Worm (Caenorhabditis elegans) whole organism, mixed stage, embryonic: Measurements from ENCODE around the gene algn-2.

Experiments
- M03D4.4 ChIP-seq: sonication (generic microtip); optimal IDR thresholded peaks from 2 replicates; lab custom pipeline; 2017; ENCODE audit warnings: mild to moderate bottlenecking, missing genetic modification characterization, missing compliant biosample characterization
- bed-3 ChIP-seq: fragments of 200-800 bp; sonication (Bioruptor generic); optimal IDR thresholded peaks from 3 replicates; lab custom pipeline; 2018; ENCODE audit warnings: mild to moderate bottlenecking, missing genetic modification characterization, moderate library complexity, missing compliant biosample characterization
- ceh-39 ChIP-seq: fragments of 150-350 bp; optimal IDR thresholded peaks from 2 replicates; lab custom pipeline; 2014; ENCODE audit warnings: missing biosample characterization, missing genetic modification characterization
- ces-1 ChIP-seq: fragments of 150-350 bp; optimal IDR thresholded peaks from 2 replicates; lab custom pipeline; 2014; ENCODE audit warnings: missing biosample characterization, missing genetic modification reagents, missing genetic modification characterization
- cnd-1 ChIP-seq: fragments of 200-800 bp; sonication (Bioruptor generic); optimal IDR thresholded peaks from 2 replicates; lab custom pipeline; 2018; ENCODE audit warnings: mild to moderate bottlenecking, missing genetic modification characterization, missing compliant biosample characterization
- drap-1 ChIP-seq: fragments of 200-800 bp; sonication (Bioruptor generic); optimal IDR thresholded peaks from 3 replicates; lab custom pipeline; 2018; ENCODE audit warnings: mild to moderate bottlenecking, missing genetic modification characterization, missing compliant biosample characterization
- elt-3 ChIP-seq: fragments of 150-350 bp; optimal IDR thresholded peaks from 2 replicates; lab custom pipeline; 2014; ENCODE audit warnings: missing biosample characterization, missing genetic modification characterization
- ham-2 ChIP-seq: fragments of 200-800 bp; sonication (Bioruptor generic); optimal IDR thresholded peaks from 2 replicates; lab custom pipeline; 2018; ENCODE audit warnings: mild to moderate bottlenecking, missing genetic modification characterization, missing compliant biosample characterization
- hlh-1 ChIP-seq: fragments of 150-350 bp; optimal IDR thresholded peaks from 2 replicates; lab custom pipeline; 2014; ENCODE audit warnings: missing biosample characterization, missing genetic modification reagents, missing genetic modification characterization
- lin-13 ChIP-seq: fragments of 150-350 bp; optimal IDR thresholded peaks from 2 replicates; lab custom pipeline; 2014; ENCODE audit warnings: missing biosample characterization, missing genetic modification characterization
- lin-32 ChIP-seq: fragments of 200-800 bp; sonication (Bioruptor generic); optimal IDR thresholded peaks from 2 replicates; lab custom pipeline; 2018; ENCODE audit warnings: mild to moderate bottlenecking, missing genetic modification characterization, missing compliant biosample characterization
- lsy-2 ChIP-seq: fragments of 150-350 bp; optimal IDR thresholded peaks from 2 replicates; lab custom pipeline; 2014; ENCODE audit warnings: missing biosample characterization, missing genetic modification characterization
- mep-1 ChIP-seq: fragments of 150-350 bp; optimal IDR thresholded peaks from 2 replicates; lab custom pipeline; 2017; ENCODE audit warnings: missing biosample characterization, missing genetic modification reagents, missing genetic modification characterization, inconsistent platforms
- mls-2 ChIP-seq: sonication (generic microtip); optimal IDR thresholded peaks from 2 replicates; lab custom pipeline; 2016; ENCODE audit warnings: mild to moderate bottlenecking, missing genetic modification characterization, moderate library complexity, missing compliant biosample characterization
- nhr-12 ChIP-seq: fragments of 150-350 bp; optimal IDR thresholded peaks from 2 replicates; lab custom pipeline; 2014; ENCODE audit warnings: missing biosample characterization, missing genetic modification characterization
- nhr-2 ChIP-seq: fragments of 150-350 bp; optimal IDR thresholded peaks from 2 replicates; lab custom pipeline; 2014; ENCODE audit warnings: missing biosample characterization, missing genetic modification characterization
- nhr-237 ChIP-seq: fragments of 150-350 bp; optimal IDR thresholded peaks from 2 replicates; lab custom pipeline; 2014; ENCODE audit warnings: missing biosample characterization, missing genetic modification characterization
- nhr-28 ChIP-seq: fragments of 150-350 bp; optimal IDR thresholded peaks from 2 replicates; lab custom pipeline; 2014; ENCODE audit warnings: missing biosample characterization, missing genetic modification characterization
- pha-4 ChIP-seq: fragments of 150-350 bp; optimal IDR thresholded peaks from 2 replicates; lab custom pipeline; 2018; ENCODE audit warnings: missing biosample characterization, missing genetic modification reagents, missing genetic modification characterization
- sem-2 ChIP-seq: fragments of 200-800 bp; sonication (Bioruptor generic); optimal IDR thresholded peaks from 2 replicates; lab custom pipeline; 2018; ENCODE audit warnings: mild to moderate bottlenecking, missing genetic modification characterization, missing compliant biosample characterization
- snpc-4 ChIP-seq: fragments of 150-350 bp; optimal IDR thresholded peaks from 2 replicates; lab custom pipeline; 2014; ENCODE audit warnings: missing biosample characterization, missing genetic modification characterization
- sptf-1 ChIP-seq: sonication (generic microtip); optimal IDR thresholded peaks from 2 replicates; lab custom pipeline; 2017; ENCODE audit warnings: mild to moderate bottlenecking, missing genetic modification characterization, moderate library complexity, missing compliant biosample characterization
- tbx-8 ChIP-seq: fragments of 200-800 bp; sonication (Bioruptor generic); optimal IDR thresholded peaks from 2 replicates; lab custom pipeline; 2018; ENCODE audit warnings: mild to moderate bottlenecking, missing genetic modification characterization, moderate library complexity, missing compliant biosample characterization
- unc-120 ChIP-seq: sonication (generic microtip); optimal IDR thresholded peaks from 2 replicates; lab custom pipeline; 2017; ENCODE audit warnings: missing genetic modification characterization, missing compliant biosample characterization; ENCODE audit not compliant: poor library complexity, severe bottlenecking
- unc-39 ChIP-seq: fragments of 150-350 bp; optimal IDR thresholded peaks from 2 replicates; lab custom pipeline; 2014; ENCODE audit warnings: missing biosample characterization, missing genetic modification characterization
- unc-62 ChIP-seq: fragments of 150-350 bp; optimal IDR thresholded peaks from 2 replicates; lab custom pipeline; 2014; ENCODE audit warnings: missing biosample characterization, missing genetic modification reagents, missing genetic modification characterization

Gene algn-2

ce11 chrII:5373275-5374047 lies 1.6 kb upstream of the algn-2 start, which contains the start of the genes agt-2 and F09E5.3 (continued):
- no peak for TF ChIP-seq ham-2 (GFP tag; lab: Kevin White, UChicago)
- peak; percentile 90 for TF ChIP-seq lin-13 (tag; lab: Kevin White, UChicago)
- TF ChIP-seq sptf-1, result peak; percentile 71
- no peak for TF ChIP-seq sem-2 (GFP tag; lab: Kevin White, UChicago)
- TF ChIP-seq unc-39 (tag; lab: Kevin White, UChicago), result no peak
- TF ChIP-seq cnd-1, result peak; percentile 36
- TF ChIP-seq pha-4 (tag; lab: Kevin White, UChicago), result peak; percentile 95
- TF ChIP-seq ces-1, result peak; percentile 74

- TF ChIP-seq lsy-2 (tag; lab: Kevin White, UChicago) (peak; percentile 70), hlh-1 (tag; lab: Kevin White, UChicago) (no peak)
Observed at ce11 chrII:5377467-5378238, 2.6 kb downstream of the algn-2 start, which contains the start of gene prdx-2. Gene prdx-2 (plus strand): TSS chrII:5378195.

- TF ChIP-seq lsy-2 (tag; lab: Kevin White, UChicago) (no peak), pha-4 (tag; lab: Kevin White, UChicago) (no peak), ham-2 (GFP tag; lab: Kevin White, UChicago) (no peak), ces-1 (no peak), elt-3 (no peak), sem-2 (GFP tag; lab: Kevin White, UChicago) (no peak), unc-39 (tag; lab: Kevin White, UChicago) (no peak), nhr-12 (tag; lab: Kevin White, UChicago) (no peak), bed-3 (GFP tag; lab: Kevin White, UChicago) (no peak), unc-62 (no peak), mls-2 (no peak), nhr-237 (no peak), unc-120 (no peak)
Observed at ce11 chrII:5378239-5378521, 3.1 kb downstream of the algn-2 start.

- TF ChIP-seq nhr-2 (tag; lab: Kevin White, UChicago) (peak; percentile 90), ham-2 (GFP tag; lab: Kevin White, UChicago) (peak; percentile 57), cnd-1 (peak; percentile 24), nhr-237 (peak; percentile 32), ces-1 (no peak), sptf-1 (peak; percentile 20), lsy-2 (tag; lab: Kevin White, UChicago) (peak; percentile 2), mep-1 (tag; lab: Kevin White, UChicago) (peak; percentile 47), ceh-39 (tag; lab: Kevin White, UChicago) (no peak)
Observed at ce11 chrII:5379614-5380077, 4.6 kb downstream of the algn-2 start, which contains the start of gene pkc-3. Gene pkc-3 (plus strand): TSS chrII:5380027.

ce11 chrII:5384282-5384681 lies 9.2 kb downstream of the algn-2 start:
- TF ChIP-seq M03D4.4, result no peak
- no peak for TF ChIP-seq lsy-2 (tag; lab: Kevin White, UChicago)
- TF ChIP-seq ham-2 (GFP tag; lab: Kevin White, UChicago), result no peak
- TF ChIP-seq unc-62, result no peak

- no peak for TF ChIP-seq snpc-4 (tag; lab: Kevin White, UChicago)
- no peak for TF ChIP-seq M03D4.4
- no peak for TF ChIP-seq unc-120
- no peak for TF ChIP-seq tbx-8 (GFP tag; lab: Kevin White, UChicago)
- TF ChIP-seq mep-1 (tag; lab: Kevin White, UChicago), result no peak
- TF ChIP-seq nhr-28 (tag; lab: Kevin White, UChicago), result no peak
- no peak for TF ChIP-seq nhr-2 (tag; lab: Kevin White, UChicago)
- TF ChIP-seq sem-2 (GFP tag; lab: Kevin White, UChicago), result no peak
- TF ChIP-seq drap-1 (GFP tag; lab: Kevin White, UChicago), result no peak
- TF ChIP-seq unc-62, result no peak
- no peak for TF ChIP-seq pha-4 (tag; lab: Kevin White, UChicago)
- no peak for TF ChIP-seq lin-32 (GFP tag; lab: Kevin White, UChicago)
Observed at ce11 chrII:5387217-5387616, 12.2 kb downstream of the algn-2 start, which contains the start of gene ccpp-6. Gene ccpp-6 (minus strand): TSS chrII:5387317.
